Worm (Caenorhabditis elegans) whole organism, L4 larva: ENCODE results near the gene W03H9.1.

Experiments used
- ZK546.5 ChIP-seq, 2 experiments: sonication (generic microtip); optimal IDR thresholded peaks; 2 replicates each; lab custom pipeline; 2017; ENCODE audit warnings: missing biosample characterization in 2 of 2, missing genetic modification characterization in 2 of 2
- aha-1 ChIP-seq: fragments of 150-350 bp; peaks from one replicate; lab custom pipeline; 2014; ENCODE audit warnings: missing biosample characterization, missing genetic modification characterization
- aly-2 ChIP-seq: sonication (generic microtip); optimal IDR thresholded peaks from 2 replicates; lab custom pipeline; 2018; ENCODE audit warnings: missing biosample characterization, missing genetic modification characterization
- daf-19 ChIP-seq: fragments of 200-800 bp; sonication (Bioruptor generic); conservative IDR thresholded peaks from 2 replicates; pipeline ENCODE4 v1.3.6; 2022; ENCODE audit warnings: missing genetic modification characterization, missing compliant biosample characterization
- dpl-1 ChIP-seq: fragments of 150-350 bp; optimal IDR thresholded peaks from 2 replicates; lab custom pipeline; 2014; ENCODE audit warnings: missing biosample characterization, missing genetic modification reagents, missing genetic modification characterization
- egl-27 ChIP-seq: sonication (generic microtip); optimal IDR thresholded peaks from 3 replicates; lab custom pipeline; 2017; ENCODE audit warnings: missing biosample characterization, missing genetic modification reagents, missing genetic modification characterization
- hlh-11 ChIP-seq: fragments of 200-800 bp; sonication (Bioruptor generic); optimal IDR thresholded peaks from 2 replicates; lab custom pipeline; 2018; ENCODE audit warnings: mild to moderate bottlenecking, missing genetic modification characterization, missing compliant biosample characterization
- jun-1 ChIP-seq: fragments of 150-350 bp; optimal IDR thresholded peaks from 2 replicates; lab custom pipeline; 2014; ENCODE audit warnings: missing biosample characterization, missing genetic modification reagents, missing genetic modification characterization
- mdl-1 ChIP-seq, 2 experiments: fragments of 150-350 bp in 1 of 2; sonication (generic microtip) in 1 of 2; optimal IDR thresholded peaks; 2 replicates each; lab custom pipeline; 2014 to 2017; ENCODE audit warnings: missing biosample characterization in 2 of 2, missing genetic modification characterization in 2 of 2
- nhr-6 ChIP-seq: fragments of 150-350 bp; optimal IDR thresholded peaks from 2 replicates; lab custom pipeline; 2014; ENCODE audit warnings: missing biosample characterization, missing genetic modification characterization
- nhr-77 ChIP-seq: fragments of 150-350 bp; optimal IDR thresholded peaks from 2 replicates; lab custom pipeline; 2014; ENCODE audit warnings: missing biosample characterization, missing genetic modification characterization
- skn-1 ChIP-seq: fragments of 150-350 bp; optimal IDR thresholded peaks from 2 replicates; lab custom pipeline; 2014; ENCODE audit warnings: missing biosample characterization, missing genetic modification characterization
- spr-3 ChIP-seq: fragments of 200-800 bp; sonication (Bioruptor generic); optimal IDR thresholded peaks from 2 replicates; lab custom pipeline; 2018; ENCODE audit warnings: mild to moderate bottlenecking, missing genetic modification characterization, missing compliant biosample characterization

DNA sequence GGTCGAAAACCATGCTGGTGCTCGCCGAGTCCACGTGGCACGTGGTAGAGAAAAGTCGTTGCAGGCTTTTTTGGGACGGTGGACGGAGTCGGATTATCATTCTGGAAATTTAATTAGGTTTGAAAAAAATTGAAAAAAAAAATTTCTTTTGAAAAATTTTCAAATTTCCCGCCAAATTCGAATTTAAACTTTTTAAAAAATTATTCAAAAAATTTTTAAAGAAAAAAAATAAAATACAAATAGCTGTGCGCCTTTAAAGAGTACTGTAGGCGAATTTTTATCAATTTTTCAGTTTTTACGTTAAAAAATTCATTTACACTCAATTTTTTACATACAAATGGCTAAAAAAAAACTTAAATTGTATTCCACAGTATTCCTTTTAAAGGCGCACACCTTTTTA lies 23.1 kb downstream of the W03H9.1 start, which contains the start of gene K09E4.3:
- TF ChIP-seq hlh-11 (tag; lab: Kevin White, UChicago) (no peak), skn-1 (tag; lab: Kevin White, UChicago) (no peak), nhr-77 (tag; lab: Kevin White, UChicago) (no peak), mdl-1 (tag; optimal IDR thresholded peaks at IDR 0.05; lab: Kevin White, UChicago) (no peak), spr-3 (GFP tag; lab: Kevin White, UChicago) (no peak), dpl-1 (GFP tag; lab: Kevin White, UChicago) (no peak), aly-2 (no peak), jun-1 (tag; lab: Kevin White, UChicago) (no peak), daf-19 (no peak), aha-1 (tag; lab: Kevin White, UChicago) (no peak), egl-27 (tag; lab: Kevin White, UChicago) (no peak), ZK546.5 (tag; optimal IDR thresholded peaks at IDR 0.05; lab: Kevin White, UChicago) (no peak), nhr-6 (tag; lab: Kevin White, UChicago) (no peak)
